Fruit fly (Drosophila melanogaster) whole organism, embryonic: ENCODE data around the gene Rab9D.

ENCODE experiments used
- CG10979 ChIP-seq: fragments of 200-800 bp; sonication (Bioruptor generic); optimal IDR thresholded peaks from 2 replicates; lab custom pipeline; 2018; ENCODE audit warnings: missing biosample characterization, mild to moderate bottlenecking, missing genetic modification characterization, moderate library complexity
- CG12219 ChIP-seq: fragments of 200-800 bp; sonication (Bioruptor generic); optimal IDR thresholded peaks from 3 replicates; lab custom pipeline; 2018; ENCODE audit warnings: missing biosample characterization, mild to moderate bottlenecking, missing genetic modification characterization
- CG12236 ChIP-seq: fragments of 200-800 bp; sonication (Bioruptor generic); optimal IDR thresholded peaks from 2 replicates; lab custom pipeline; 2016; ENCODE audit warnings: missing biosample characterization, missing genetic modification characterization
- CG13775 ChIP-seq: fragments of 200-800 bp; sonication (Bioruptor generic); optimal IDR thresholded peaks from 3 replicates; lab custom pipeline; 2017; ENCODE audit warnings: missing biosample characterization, mild to moderate bottlenecking, missing genetic modification characterization
- CG14441 ChIP-seq: fragments of 200-800 bp; sonication (Bioruptor generic); IDR thresholded peaks from 2 replicates; pipeline ENCODE4 v1.3.6; 2022; ENCODE audit warnings: missing biosample characterization, missing genetic modification characterization
- CG14860 ChIP-seq: fragments of 200-800 bp; sonication (Bioruptor generic); IDR thresholded peaks from 3 replicates; pipeline ENCODE4 v1.3.6; 2022; ENCODE audit warnings: missing biosample characterization, missing genetic modification characterization; ENCODE audit not compliant: partially characterized antibody
- CG1602 ChIP-seq: fragments of 200-800 bp; sonication (Bioruptor generic); optimal IDR thresholded peaks from 3 replicates; lab custom pipeline; 2016; ENCODE audit warnings: missing biosample characterization, missing genetic modification characterization
- CG16813 ChIP-seq: fragments of 200-800 bp; sonication (Bioruptor generic); IDR thresholded peaks from 3 replicates; pipeline ENCODE4 v1.3.6; 2022; ENCODE audit warnings: missing biosample characterization, missing genetic modification characterization; ENCODE audit not compliant: partially characterized antibody
- CG17912 ChIP-seq: fragments of 200-800 bp; sonication (Bioruptor generic); optimal IDR thresholded peaks from 2 replicates; lab custom pipeline; 2018; ENCODE audit warnings: missing biosample characterization, mild to moderate bottlenecking, missing genetic modification characterization
- CG18619 ChIP-seq: fragments of 200-800 bp; sonication (Bioruptor generic); optimal IDR thresholded peaks from 3 replicates; lab custom pipeline; 2017; ENCODE audit warnings: missing biosample characterization, mild to moderate bottlenecking, missing genetic modification characterization
- CG2202 ChIP-seq: fragments of 200-800 bp; sonication (Bioruptor generic); optimal IDR thresholded peaks from 2 replicates; lab custom pipeline; 2018; ENCODE audit warnings: missing biosample characterization, mild to moderate bottlenecking, missing genetic modification characterization
- CG2712 ChIP-seq: fragments of 200-800 bp; optimal IDR thresholded peaks from 3 replicates; lab custom pipeline; 2019; ENCODE audit warnings: missing biosample characterization, mild to moderate bottlenecking, missing genetic modification characterization, moderate library complexity
- CG2875 ChIP-seq: fragments of 200-800 bp; sonication (Bioruptor generic); optimal IDR thresholded peaks from 2 replicates; lab custom pipeline; 2017; ENCODE audit warnings: missing biosample characterization, mild to moderate bottlenecking, missing genetic modification characterization, missing genetic modification reagents
- CG31365 ChIP-seq: fragments of 200-800 bp; sonication (Bioruptor generic); optimal IDR thresholded peaks from 2 replicates; lab custom pipeline; 2018; ENCODE audit warnings: missing biosample characterization, mild to moderate bottlenecking, missing genetic modification characterization
- CG34376 ChIP-seq: fragments of 200-800 bp; sonication (Bioruptor generic); optimal IDR thresholded peaks from 2 replicates; lab custom pipeline; 2018; ENCODE audit warnings: missing biosample characterization, mild to moderate bottlenecking, missing genetic modification characterization
- CG4328 ChIP-seq: fragments of 200-800 bp; sonication (Bioruptor generic); optimal IDR thresholded peaks from 3 replicates; lab custom pipeline; 2017; ENCODE audit warnings: missing biosample characterization, missing genetic modification reagents, missing genetic modification characterization
- CG4617 ChIP-seq: fragments of 200-800 bp; sonication (Bioruptor generic); optimal IDR thresholded peaks from 3 replicates; lab custom pipeline; 2016; ENCODE audit warnings: missing biosample characterization, missing genetic modification characterization, borderline replicate concordance
- CG4820 ChIP-seq: fragments of 200-800 bp; sonication (Bioruptor generic); optimal IDR thresholded peaks from 3 replicates; lab custom pipeline; 2016; ENCODE audit warnings: missing biosample characterization, missing genetic modification characterization
- CG6813 ChIP-seq: fragments of 200-800 bp; sonication (Bioruptor generic); optimal IDR thresholded peaks from 2 replicates; lab custom pipeline; 2017; ENCODE audit warnings: missing biosample characterization, missing genetic modification characterization, mild to moderate bottlenecking, moderate library complexity, missing genetic modification reagents
- CG7928 ChIP-seq: fragments of 200-800 bp; sonication (Bioruptor generic); optimal IDR thresholded peaks from 2 replicates; lab custom pipeline; 2017; ENCODE audit warnings: missing biosample characterization, mild to moderate bottlenecking, missing genetic modification characterization
- CG9727 ChIP-seq: fragments of 200-800 bp; sonication (Bioruptor generic); optimal IDR thresholded peaks from 3 replicates; lab custom pipeline; 2017; ENCODE audit warnings: missing biosample characterization, mild to moderate bottlenecking, missing genetic modification characterization
- Dfd ChIP-seq, 2 experiments: fragments of >200 bp; optimal IDR thresholded peaks; 2 replicates each; lab custom pipeline; 2017; ENCODE audit warnings: missing biosample characterization in 2 of 2, missing genetic modification characterization in 2 of 2
- E2f1 ChIP-seq: fragments of 200-800 bp; sonication (Bioruptor generic); IDR thresholded peaks from 2 replicates; pipeline ENCODE4 v1.3.6; 2022; ENCODE audit warnings: missing biosample characterization, missing genetic modification characterization
- HLH4C ChIP-seq: fragments of 200-800 bp; sonication (Bioruptor generic); IDR thresholded peaks from 3 replicates; pipeline ENCODE4 v1.3.6; 2022; ENCODE audit warnings: missing biosample characterization, missing genetic modification characterization; ENCODE audit not compliant: partially characterized antibody
- Hr3 ChIP-seq: fragments of 200-800 bp; sonication (Bioruptor generic); optimal IDR thresholded peaks from 3 replicates; lab custom pipeline; 2016; ENCODE audit warnings: missing biosample characterization, missing genetic modification characterization
- NK7.1 ChIP-seq: fragments of 200-800 bp; sonication (Bioruptor generic); optimal IDR thresholded peaks from 3 replicates; lab custom pipeline; 2016; ENCODE audit warnings: missing biosample characterization, missing genetic modification characterization
- Oaz ChIP-seq: fragments of 200-800 bp; sonication (Bioruptor generic); IDR thresholded peaks from 2 replicates; pipeline ENCODE4 v1.3.6; 2022; ENCODE audit warnings: missing biosample characterization, missing genetic modification characterization
- Side ChIP-seq: fragments of 200-800 bp; sonication (Bioruptor generic); optimal IDR thresholded peaks from 2 replicates; lab custom pipeline; 2016; ENCODE audit warnings: missing biosample characterization, missing genetic modification characterization
- Sox100B ChIP-seq: fragments of 200-800 bp; sonication (Bioruptor generic); optimal IDR thresholded peaks from 3 replicates; lab custom pipeline; 2018; ENCODE audit warnings: missing biosample characterization, mild to moderate bottlenecking, missing genetic modification characterization
- Sox102F ChIP-seq: fragments of 200-800 bp; sonication (Bioruptor generic); optimal IDR thresholded peaks from 2 replicates; lab custom pipeline; 2018; ENCODE audit warnings: missing biosample characterization, mild to moderate bottlenecking, missing genetic modification characterization, moderate library complexity
- Tbp ChIP-seq: fragments of >200 bp; optimal IDR thresholded peaks from 2 replicates; lab custom pipeline; 2018; ENCODE audit warnings: missing biosample characterization, missing genetic modification characterization
- ap ChIP-seq: fragments of 200-800 bp; sonication (Bioruptor generic); IDR thresholded peaks from 2 replicates; pipeline ENCODE4 v1.3.6; 2022; ENCODE audit warnings: missing biosample characterization, missing genetic modification characterization
- ara ChIP-seq: fragments of 200-800 bp; sonication (Bioruptor generic); IDR thresholded peaks from 2 replicates; pipeline ENCODE4 v1.3.6; 2022; ENCODE audit warnings: missing biosample characterization, missing genetic modification characterization
- chm ChIP-seq: fragments of 200-800 bp; sonication (Bioruptor generic); IDR thresholded peaks from 2 replicates; pipeline ENCODE4 v1.3.6; 2022; ENCODE audit warnings: missing biosample characterization, missing genetic modification characterization
- crp ChIP-seq, 2 experiments: fragments of 200-800 bp; sonication (Bioruptor generic); optimal IDR thresholded peaks; 2 replicates in 1 of 2; 3 replicates in 1 of 2; lab custom pipeline; 2017; ENCODE audit warnings: missing biosample characterization in 2 of 2, missing genetic modification characterization in 2 of 2, mild to moderate bottlenecking in 1 of 2, moderate library complexity in 1 of 2
- danr ChIP-seq: fragments of 200-800 bp; sonication (Bioruptor generic); IDR thresholded peaks from 2 replicates; pipeline ENCODE4 v1.3.6; 2022; ENCODE audit warnings: missing biosample characterization, missing genetic modification characterization
- fd64A ChIP-seq: fragments of 200-800 bp; sonication (Bioruptor generic); optimal IDR thresholded peaks from 3 replicates; lab custom pipeline; 2018; ENCODE audit warnings: missing biosample characterization, mild to moderate bottlenecking, missing genetic modification characterization
- gem ChIP-seq: fragments of 200-800 bp; sonication (Bioruptor generic); optimal IDR thresholded peaks from 2 replicates; lab custom pipeline; 2019; ENCODE audit warnings: missing biosample characterization, mild to moderate bottlenecking, missing genetic modification characterization, moderate library complexity
- gsb-n ChIP-seq: fragments of 200-800 bp; sonication (Bioruptor generic); optimal IDR thresholded peaks from 3 replicates; lab custom pipeline; 2018; ENCODE audit warnings: missing biosample characterization, mild to moderate bottlenecking, missing genetic modification characterization
- h ChIP-seq: fragments of >200 bp; optimal IDR thresholded peaks from 2 replicates; lab custom pipeline; 2017
- insv ChIP-seq, 2 experiments: fragments of 200-800 bp; sonication (Bioruptor generic); optimal IDR thresholded peaks; 3 replicates each; lab custom pipeline; 2016 to 2018; ENCODE audit warnings: missing biosample characterization in 2 of 2, missing genetic modification characterization in 2 of 2
- ken ChIP-seq: fragments of 200-800 bp; sonication (Bioruptor generic); IDR thresholded peaks from 3 replicates; pipeline ENCODE4 v1.3.6; 2022; ENCODE audit warnings: missing biosample characterization, missing genetic modification characterization
- nau ChIP-seq: fragments of 200-800 bp; sonication (Bioruptor generic); optimal IDR thresholded peaks from 3 replicates; lab custom pipeline; 2017; ENCODE audit warnings: missing biosample characterization, mild to moderate bottlenecking, missing genetic modification characterization, missing genetic modification reagents
- onecut ChIP-seq: fragments of 200-800 bp; sonication (Bioruptor generic); IDR thresholded peaks from 2 replicates; pipeline ENCODE4 v1.3.6; 2022; ENCODE audit warnings: missing biosample characterization, missing genetic modification characterization
- prd ChIP-seq, 3 experiments: fragments of >200 bp in 2 of 3; fragments of 200-800 bp in 1 of 3; sonication (Bioruptor generic) in 1 of 3; optimal IDR thresholded peaks in 2 of 3; IDR thresholded peaks in 1 of 3; 2 replicates in 2 of 3; 3 replicates in 1 of 3; pipeline versions ENCODE4 v1.3.6 to Lab custom; 2017 to 2022; ENCODE audit warnings: missing biosample characterization in 1 of 3, missing genetic modification characterization in 1 of 3
- salm ChIP-seq: fragments of 200-800 bp; sonication (Bioruptor generic); optimal IDR thresholded peaks from 2 replicates; lab custom pipeline; 2018; ENCODE audit warnings: missing biosample characterization, mild to moderate bottlenecking, missing genetic modification characterization
- sna ChIP-seq: fragments of 200-800 bp; sonication (Bioruptor generic); IDR thresholded peaks from 2 replicates; pipeline ENCODE4 v1.3.6; 2022; ENCODE audit warnings: missing biosample characterization, missing genetic modification characterization; ENCODE audit not compliant: partially characterized antibody
- stc ChIP-seq: fragments of 200-800 bp; sonication (Bioruptor generic); IDR thresholded peaks from 2 replicates; pipeline ENCODE4 v1.3.6; 2022; ENCODE audit warnings: missing biosample characterization, missing genetic modification characterization
- tgo ChIP-seq: fragments of 200-800 bp; sonication (Bioruptor generic); IDR thresholded peaks from 3 replicates; pipeline ENCODE4 v1.3.6; 2022; ENCODE audit warnings: missing biosample characterization, missing genetic modification characterization
- tx ChIP-seq: fragments of 200-800 bp; sonication (Bioruptor generic); optimal IDR thresholded peaks from 2 replicates; lab custom pipeline; 2016; ENCODE audit warnings: missing biosample characterization, missing genetic modification characterization

Gene Rab9D

DNA sequence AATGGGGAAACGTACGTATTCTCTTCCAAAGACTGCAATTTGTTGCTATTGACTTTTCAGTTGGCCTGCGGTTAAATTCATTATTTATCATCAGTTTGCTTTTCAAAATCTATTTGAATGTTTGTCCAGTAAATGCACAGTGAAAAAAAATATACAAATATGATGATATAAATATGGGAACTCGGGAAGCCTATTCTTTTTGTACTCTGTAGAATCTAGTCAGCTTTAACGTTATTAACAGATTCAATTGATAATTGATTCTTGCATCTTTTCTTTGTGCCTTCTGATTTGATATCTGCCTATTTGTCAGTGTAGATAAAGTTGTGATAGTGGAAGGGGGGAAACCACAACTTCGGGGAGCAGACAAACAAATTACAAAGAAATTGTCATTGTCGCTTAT, 45.6 kb upstream of the Rab9D start (continued):
- peak; percentile 81 for TF ChIP-seq Sox102F
- TF ChIP-seq ken (GFP tag; lab: Robert Waterston, UW), result no peak; the same call in 2 of the 3 replicates
- TF ChIP-seq sna (GFP tag; lab: Robert Waterston, UW), result no peak
- TF ChIP-seq CG4617, result no peak
- peak; percentile 55 for TF ChIP-seq CG12219
- peak; percentile 69 for TF ChIP-seq CG9727 (GFP tag; lab: Kevin White, UChicago)
- peak; percentile 54 for TF ChIP-seq Side (GFP tag; lab: Kevin White, UChicago)
- TF ChIP-seq CG4328 (GFP tag; lab: Kevin White, UChicago), result no peak
- peak; percentile 52; the same call in 2 of the 3 replicates for TF ChIP-seq tgo (GFP tag; lab: Robert Waterston, UW)
- TF ChIP-seq salm (tag; lab: Kevin White, UChicago), result peak; percentile 38
- TF ChIP-seq Dfd (GFP tag; optimal IDR thresholded peaks at IDR 0.05; lab: Kevin White, UChicago), result no peak
- peak; percentile 79 for TF ChIP-seq CG2712
- TF ChIP-seq CG4820, result peak; percentile 47
- no peak for TF ChIP-seq NK7.1
- no peak for TF ChIP-seq CG34376
- TF ChIP-seq ap, result peak; percentile 44; the same call in 1 of the 2 replicates
- no peak for TF ChIP-seq insv (GFP tag; optimal IDR thresholded peaks at IDR 0.05; lab: Kevin White, UChicago)
- TF ChIP-seq h (lab: Kevin White, UChicago), result no peak
- TF ChIP-seq nau (GFP tag; lab: Kevin White, UChicago), result peak; percentile 32
- TF ChIP-seq gsb-n (tag; lab: Kevin White, UChicago), result peak; percentile 53
- peak; percentile 44; the same call in 1 of the 2 replicates for TF ChIP-seq CG14441 (GFP tag; lab: Robert Waterston, UW)
- no peak for TF ChIP-seq CG31365 (tag; lab: Kevin White, UChicago)
- peak; percentile 57 for TF ChIP-seq Sox100B (GFP tag; lab: Kevin White, UChicago)
- no peak for TF ChIP-seq CG17912 (GFP tag; lab: Kevin White, UChicago)
- TF ChIP-seq CG7928 (GFP tag; lab: Kevin White, UChicago), result no peak
- peak; percentile 85 for TF ChIP-seq gem
- TF ChIP-seq CG2202 (tag; lab: Kevin White, UChicago), result peak; percentile 46
- TF ChIP-seq CG1602 (GFP tag; lab: Kevin White, UChicago), result peak; percentile 48
- TF ChIP-seq CG6813, result peak; percentile 43
- TF ChIP-seq CG2875 (GFP tag; lab: Kevin White, UChicago), result peak; percentile 66
- no peak for TF ChIP-seq CG14860 (GFP tag; lab: Robert Waterston, UW)
- no peak for TF ChIP-seq crp (GFP tag; optimal IDR thresholded peaks at IDR 0.05; lab: Kevin White, UChicago)
- TF ChIP-seq danr, result no peak
- TF ChIP-seq Tbp (GFP tag; lab: Kevin White, UChicago), result no peak
- TF ChIP-seq tx, result peak; percentile 3
- peak; percentile 35; the same call in 1 of the 2 replicates for TF ChIP-seq onecut (GFP tag; lab: Robert Waterston, UW)
- no peak for TF ChIP-seq chm (GFP tag; lab: Robert Waterston, UW)
- peak; percentile 55; the same call in 1 of the 2 replicates for TF ChIP-seq stc
- no peak for TF ChIP-seq fd64A (GFP tag; lab: Kevin White, UChicago)
- TF ChIP-seq prd (optimal IDR thresholded peaks at IDR 0.05; lab: Kevin White, UChicago), result no peak
- TF ChIP-seq prd (GFP tag; IDR thresholded peaks at IDR 0.05; lab: Robert Waterston, UW), result peak; percentile 73
- peak; percentile 74 for TF ChIP-seq CG10979 (tag; lab: Kevin White, UChicago)
- TF ChIP-seq CG18619 (GFP tag; lab: Kevin White, UChicago), result peak; percentile 28
- TF ChIP-seq ara (GFP tag; lab: Robert Waterston, UW), result peak; percentile 57
- no peak for TF ChIP-seq CG16813
- peak; percentile 50 for TF ChIP-seq Hr3 (GFP tag; lab: Kevin White, UChicago)
- TF ChIP-seq HLH4C, result no peak
- peak; percentile 15 for TF ChIP-seq CG12236
- no peak; the same call in 1 of the 2 replicates for TF ChIP-seq E2f1 (GFP tag; lab: Robert Waterston, UW)
- peak; percentile 8 for TF ChIP-seq CG13775 (GFP tag; lab: Kevin White, UChicago)
- TF ChIP-seq Oaz (GFP tag; lab: Robert Waterston, UW), result no peak
